Fruit fly (Drosophila melanogaster) whole organism, embryonic: ENCODE results near the gene Polr3G.

Experiments
- Ada2b ChIP-seq: fragments of 200-800 bp; sonication (Bioruptor generic); IDR thresholded peaks from 2 replicates; pipeline ENCODE4 v1.3.6; 2022; ENCODE audit warnings: missing biosample characterization, missing genetic modification characterization
- Atf3 ChIP-seq: fragments of 200-800 bp; sonication (Bioruptor generic); optimal IDR thresholded peaks from 3 replicates; lab custom pipeline; 2016; ENCODE audit warnings: missing biosample characterization, missing genetic modification characterization
- BtbVII ChIP-seq: fragments of 200-800 bp; sonication (Bioruptor generic); optimal IDR thresholded peaks from 3 replicates; lab custom pipeline; 2017; ENCODE audit warnings: missing biosample characterization, mild to moderate bottlenecking, missing genetic modification characterization
- CG10267 ChIP-seq: fragments of 200-800 bp; sonication (Bioruptor generic); optimal IDR thresholded peaks from 2 replicates; lab custom pipeline; 2018; ENCODE audit warnings: missing biosample characterization, mild to moderate bottlenecking, missing genetic modification characterization, moderate library complexity
- CG11696 ChIP-seq: fragments of 200-800 bp; sonication (Bioruptor generic); IDR thresholded peaks from 2 replicates; pipeline ENCODE4 v1.3.6; 2022; ENCODE audit warnings: missing biosample characterization, missing genetic modification characterization
- CG11723 ChIP-seq: fragments of 200-800 bp; sonication (Bioruptor generic); optimal IDR thresholded peaks from 2 replicates; lab custom pipeline; 2017; ENCODE audit warnings: missing biosample characterization, mild to moderate bottlenecking, missing genetic modification characterization
- CG12769 ChIP-seq: fragments of 200-800 bp; sonication (Bioruptor generic); optimal IDR thresholded peaks from 2 replicates; lab custom pipeline; 2019; ENCODE audit warnings: missing biosample characterization, mild to moderate bottlenecking, missing genetic modification characterization, moderate library complexity
- CG13287 ChIP-seq: fragments of 200-800 bp; sonication (Bioruptor generic); IDR thresholded peaks from 2 replicates; pipeline ENCODE4 v1.3.6; 2022; ENCODE audit warnings: missing biosample characterization, missing genetic modification characterization; ENCODE audit not compliant: partially characterized antibody
- CG16863 ChIP-seq: fragments of 200-800 bp; sonication (Bioruptor generic); optimal IDR thresholded peaks from 3 replicates; lab custom pipeline; 2016; ENCODE audit warnings: missing biosample characterization, missing genetic modification characterization
- CG17829 ChIP-seq: fragments of 200-800 bp; optimal IDR thresholded peaks from 2 replicates; lab custom pipeline; 2019; ENCODE audit warnings: missing biosample characterization, mild to moderate bottlenecking, missing genetic modification characterization, moderate library complexity
- CG1792 ChIP-seq: fragments of 200-800 bp; sonication (Bioruptor generic); optimal IDR thresholded peaks from 2 replicates; lab custom pipeline; 2016; ENCODE audit warnings: missing biosample characterization, missing genetic modification characterization
- CG2120 ChIP-seq: fragments of 200-800 bp; sonication (Bioruptor generic); optimal IDR thresholded peaks from 3 replicates; lab custom pipeline; 2016; ENCODE audit warnings: missing biosample characterization, missing genetic modification characterization
- CG2199 ChIP-seq: fragments of 200-800 bp; sonication (Bioruptor generic); IDR thresholded peaks from 3 replicates; pipeline ENCODE4 v1.3.6; 2022; ENCODE audit warnings: missing biosample characterization, missing genetic modification characterization
- CG2202 ChIP-seq: fragments of 200-800 bp; sonication (Bioruptor generic); optimal IDR thresholded peaks from 2 replicates; lab custom pipeline; 2018; ENCODE audit warnings: missing biosample characterization, mild to moderate bottlenecking, missing genetic modification characterization
- CG32772 ChIP-seq: fragments of 200-800 bp; sonication (Bioruptor generic); IDR thresholded peaks from 2 replicates; pipeline ENCODE4 v1.3.6; 2022; ENCODE audit warnings: missing biosample characterization, missing genetic modification characterization
- CG43689 ChIP-seq: fragments of 200-800 bp; sonication (Bioruptor generic); IDR thresholded peaks from 2 replicates; pipeline ENCODE4 v1.3.6; 2022; ENCODE audit warnings: missing biosample characterization, missing genetic modification characterization
- CG5953 ChIP-seq: fragments of 200-800 bp; sonication (Bioruptor generic); IDR thresholded peaks from 2 replicates; pipeline ENCODE4 v1.3.6; 2022; ENCODE audit warnings: missing biosample characterization, missing genetic modification characterization
- CG6175 ChIP-seq: fragments of 200-800 bp; sonication (Bioruptor generic); IDR thresholded peaks from 3 replicates; pipeline ENCODE4 v1.3.6; 2022; ENCODE audit warnings: missing biosample characterization, missing genetic modification characterization
- CG7357 ChIP-seq: fragments of 200-800 bp; sonication (Bioruptor generic); IDR thresholded peaks from 3 replicates; pipeline ENCODE4 v1.3.6; 2022; ENCODE audit warnings: missing biosample characterization, missing genetic modification characterization
- CrebB ChIP-seq: fragments of 200-800 bp; sonication (Bioruptor generic); optimal IDR thresholded peaks from 3 replicates; lab custom pipeline; 2018; ENCODE audit warnings: missing biosample characterization, mild to moderate bottlenecking, missing genetic modification characterization
- Dp ChIP-seq: fragments of 200-800 bp; sonication (Bioruptor generic); optimal IDR thresholded peaks from 2 replicates; lab custom pipeline; 2018; ENCODE audit warnings: missing biosample characterization, mild to moderate bottlenecking, missing genetic modification characterization, moderate library complexity
- ERR ChIP-seq: fragments of 200-800 bp; sonication (Bioruptor generic); optimal IDR thresholded peaks from 2 replicates; lab custom pipeline; 2016; ENCODE audit warnings: missing biosample characterization, missing genetic modification characterization
- Fer2 ChIP-seq: fragments of 200-800 bp; sonication (Bioruptor generic); optimal IDR thresholded peaks from 2 replicates; lab custom pipeline; 2018; ENCODE audit warnings: missing biosample characterization, mild to moderate bottlenecking, missing genetic modification characterization, moderate library complexity
- H15 ChIP-seq: fragments of 200-800 bp; sonication (Bioruptor generic); IDR thresholded peaks from 3 replicates; pipeline ENCODE4 v1.3.6; 2022; ENCODE audit warnings: missing biosample characterization, missing genetic modification characterization
- HLH3B ChIP-seq: fragments of 200-800 bp; sonication (Bioruptor generic); IDR thresholded peaks from 2 replicates; pipeline ENCODE4 v1.3.6; 2022; ENCODE audit warnings: missing biosample characterization, missing genetic modification characterization
- Oli ChIP-seq: fragments of 200-800 bp; sonication (Bioruptor generic); optimal IDR thresholded peaks from 2 replicates; lab custom pipeline; 2018; ENCODE audit warnings: missing biosample characterization, mild to moderate bottlenecking, missing genetic modification characterization, moderate library complexity
- ac ChIP-seq: fragments of 200-800 bp; sonication (Bioruptor generic); optimal IDR thresholded peaks from 3 replicates; lab custom pipeline; 2017; ENCODE audit warnings: missing biosample characterization, mild to moderate bottlenecking, missing genetic modification characterization
- bcd ChIP-seq: fragments of 200-800 bp; sonication (Bioruptor generic); optimal IDR thresholded peaks from 2 replicates; lab custom pipeline; 2017; ENCODE audit warnings: missing biosample characterization, mild to moderate bottlenecking, missing genetic modification characterization
- chinmo ChIP-seq: fragments of 200-800 bp; sonication (Bioruptor generic); IDR thresholded peaks from 4 replicates; pipeline ENCODE4 v1.3.6; 2022; ENCODE audit warnings: missing biosample characterization, missing genetic modification characterization; ENCODE audit not compliant: partially characterized antibody
- chm ChIP-seq: fragments of 200-800 bp; sonication (Bioruptor generic); IDR thresholded peaks from 2 replicates; pipeline ENCODE4 v1.3.6; 2022; ENCODE audit warnings: missing biosample characterization, missing genetic modification characterization
- dm ChIP-seq: fragments of 200-800 bp; sonication (Bioruptor generic); optimal IDR thresholded peaks from 3 replicates; lab custom pipeline; 2016; ENCODE audit warnings: missing biosample characterization, missing genetic modification characterization
- eve ChIP-seq, 2 experiments: fragments of >200 bp; optimal IDR thresholded peaks; 2 replicates each; lab custom pipeline; 2017; ENCODE audit warnings: missing biosample characterization in 2 of 2, missing genetic modification characterization in 2 of 2
- exex ChIP-seq: fragments of 200-800 bp; sonication (Bioruptor generic); optimal IDR thresholded peaks from 4 replicates; lab custom pipeline; 2018; ENCODE audit warnings: missing biosample characterization, mild to moderate bottlenecking, missing genetic modification characterization, moderate library complexity
- gem ChIP-seq: fragments of 200-800 bp; sonication (Bioruptor generic); optimal IDR thresholded peaks from 2 replicates; lab custom pipeline; 2019; ENCODE audit warnings: missing biosample characterization, mild to moderate bottlenecking, missing genetic modification characterization, moderate library complexity
- gfzf ChIP-seq: fragments of 200-800 bp; sonication (Bioruptor generic); optimal IDR thresholded peaks from 2 replicates; lab custom pipeline; 2016; ENCODE audit warnings: missing biosample characterization, mild to moderate bottlenecking, missing genetic modification characterization, moderate library complexity
- hbn ChIP-seq: fragments of 200-800 bp; sonication (Bioruptor generic); IDR thresholded peaks from 2 replicates; pipeline ENCODE4 v1.3.6; 2022; ENCODE audit warnings: missing biosample characterization, missing genetic modification characterization; ENCODE audit not compliant: partially characterized antibody
- jing ChIP-seq: fragments of 200-800 bp; sonication (Bioruptor generic); optimal IDR thresholded peaks from 2 replicates; lab custom pipeline; 2018; ENCODE audit warnings: missing biosample characterization, mild to moderate bottlenecking, missing genetic modification characterization
- lilli ChIP-seq: fragments of 200-800 bp; sonication (Bioruptor generic); optimal IDR thresholded peaks from 3 replicates; lab custom pipeline; 2016; ENCODE audit warnings: missing biosample characterization, missing genetic modification characterization
- lola ChIP-seq, 3 experiments: fragments of >200 bp in 2 of 3; fragments of 200-800 bp in 1 of 3; sonication (Bioruptor generic) in 1 of 3; optimal IDR thresholded peaks; 2 replicates each; lab custom pipeline; 2017 to 2019; ENCODE audit warnings: missing biosample characterization in 3 of 3, missing genetic modification characterization in 3 of 3, mild to moderate bottlenecking in 1 of 3, moderate library complexity in 1 of 3
- maf-S ChIP-seq: fragments of 200-800 bp; sonication (Bioruptor generic); optimal IDR thresholded peaks from 2 replicates; lab custom pipeline; 2016; ENCODE audit warnings: missing biosample characterization, missing genetic modification characterization
- nmo ChIP-seq: fragments of 200-800 bp; sonication (Bioruptor generic); optimal IDR thresholded peaks from 2 replicates; lab custom pipeline; 2018; ENCODE audit warnings: missing biosample characterization, mild to moderate bottlenecking, missing genetic modification characterization, moderate library complexity
- oc ChIP-seq: fragments of 200-800 bp; sonication (Bioruptor generic); optimal IDR thresholded peaks from 2 replicates; lab custom pipeline; 2018; ENCODE audit warnings: missing biosample characterization, mild to moderate bottlenecking, missing genetic modification characterization, moderate library complexity
- onecut ChIP-seq: fragments of 200-800 bp; sonication (Bioruptor generic); IDR thresholded peaks from 2 replicates; pipeline ENCODE4 v1.3.6; 2022; ENCODE audit warnings: missing biosample characterization, missing genetic modification characterization
- ranshi ChIP-seq: fragments of 200-800 bp; sonication (Bioruptor generic); IDR thresholded peaks from 2 replicates; pipeline ENCODE4 v1.3.6; 2022; ENCODE audit warnings: missing biosample characterization, missing genetic modification characterization
- rib ChIP-seq: fragments of 200-800 bp; sonication (Bioruptor generic); IDR thresholded peaks from 2 replicates; pipeline ENCODE4 v1.3.6; 2022; ENCODE audit warnings: missing biosample characterization, missing genetic modification characterization
- sna ChIP-seq: fragments of 200-800 bp; sonication (Bioruptor generic); IDR thresholded peaks from 2 replicates; pipeline ENCODE4 v1.3.6; 2022; ENCODE audit warnings: missing biosample characterization, missing genetic modification characterization; ENCODE audit not compliant: partially characterized antibody
- tll ChIP-seq, 2 experiments: fragments of 200-800 bp in 1 of 2; fragments of >200 bp in 1 of 2; sonication (Bioruptor generic) in 1 of 2; optimal IDR thresholded peaks; 2 replicates each; lab custom pipeline; 2017 to 2019; ENCODE audit warnings: missing biosample characterization in 2 of 2, missing genetic modification characterization in 2 of 2, mild to moderate bottlenecking in 1 of 2, moderate library complexity in 1 of 2
- vfl ChIP-seq: fragments of 200-800 bp; sonication (Bioruptor generic); optimal IDR thresholded peaks from 2 replicates; lab custom pipeline; 2016; ENCODE audit warnings: missing biosample characterization, missing genetic modification characterization
- wor ChIP-seq: fragments of 200-800 bp; sonication (Bioruptor generic); IDR thresholded peaks from 2 replicates; pipeline ENCODE4 v1.3.6; 2022; ENCODE audit warnings: missing biosample characterization, missing genetic modification characterization
- yki ChIP-seq: fragments of >200 bp; optimal IDR thresholded peaks from 3 replicates; lab custom pipeline; 2018
- zen ChIP-seq: fragments of 200-800 bp; sonication (Bioruptor generic); optimal IDR thresholded peaks from 3 replicates; lab custom pipeline; 2018; ENCODE audit warnings: missing biosample characterization, mild to moderate bottlenecking, missing genetic modification characterization, moderate library complexity

The Polr3G gene

DNA sequence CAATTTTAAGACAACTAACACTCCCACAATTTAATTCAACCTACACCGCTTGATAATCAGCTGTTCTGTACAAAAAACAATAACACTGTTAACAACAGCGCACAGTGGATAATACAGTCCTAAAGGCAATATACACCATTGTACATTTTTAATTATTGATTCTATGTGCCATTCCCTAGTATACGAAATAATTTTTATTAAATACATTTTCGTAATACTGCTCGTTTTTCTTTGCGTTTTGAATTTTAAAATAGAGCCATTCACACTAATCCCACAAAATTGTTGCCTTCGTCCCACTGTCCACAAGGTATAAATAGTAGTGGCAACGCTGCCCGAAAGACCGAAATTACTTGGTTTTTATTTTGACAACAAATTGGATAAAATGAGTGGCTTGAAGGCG, 6.6 kb upstream of the Polr3G start, which contains the start of the genes Coq4 and CG32176 (continued):
- TF ChIP-seq CG2202 (tag; lab: Kevin White, UChicago) (peak; percentile 95), CrebB (tag; lab: Kevin White, UChicago) (peak; percentile 97), nmo (peak; percentile 98), HLH3B (GFP tag; lab: Robert Waterston, UW) (peak; percentile 97), CG7357 (GFP tag; lab: Robert Waterston, UW) (peak; percentile 94), onecut (GFP tag; lab: Robert Waterston, UW) (peak; percentile 93), CG17829 (peak; percentile 98), oc (peak; percentile 98), CG12769 (tag; lab: Kevin White, UChicago) (peak; percentile 99), Fer2 (peak; percentile 97), Atf3 (GFP tag; lab: Kevin White, UChicago) (peak; percentile 98), CG13287 (peak; percentile 79), yki (no peak), maf-S (GFP tag; lab: Kevin White, UChicago) (peak; percentile 98), rib (GFP tag; lab: Robert Waterston, UW) (peak; percentile 98), tll (GFP tag; optimal IDR thresholded peaks at IDR 0.05; lab: Kevin White, UChicago) (peak in 1 of 2 experiments; percentile 32), CG16863 (GFP tag; lab: Kevin White, UChicago) (peak; percentile 98), lola (GFP tag; optimal IDR thresholded peaks at IDR 0.05; lab: Kevin White, UChicago) (peak in 1 of 3 experiments; percentile 96), CG11723 (GFP tag; lab: Kevin White, UChicago) (peak; percentile 93), hbn (0 out of 2 replicates have a peak, but pooled peaks have one; percentile 39), Ada2b (GFP tag; lab: Robert Waterston, UW) (peak; percentile 98), wor (GFP tag; lab: Robert Waterston, UW) (peak; percentile 93), zen (tag; lab: Kevin White, UChicago) (peak; percentile 97), gfzf (no peak), CG2199 (GFP tag; lab: Robert Waterston, UW) (peak; percentile 93), bcd (GFP tag; lab: Kevin White, UChicago) (peak; percentile 98), CG10267 (tag; lab: Kevin White, UChicago) (peak; percentile 91), ac (GFP tag; lab: Kevin White, UChicago) (peak; percentile 88), lilli (GFP tag; lab: Kevin White, UChicago) (peak; percentile 100), CG43689 (GFP tag; lab: Robert Waterston, UW) (peak; percentile 94), CG5953 (GFP tag; lab: Robert Waterston, UW) (peak; percentile 96), Oli (peak; percentile 97), chm (GFP tag; lab: Robert Waterston, UW) (peak; percentile 98), ERR (GFP tag; lab: Kevin White, UChicago) (peak; percentile 95), sna (GFP tag; lab: Robert Waterston, UW) (peak; percentile 70), eve (GFP tag; optimal IDR thresholded peaks at IDR 0.05; lab: Kevin White, UChicago) (peak; percentile 30 to 97), CG32772 (GFP tag; lab: Robert Waterston, UW) (peak; percentile 98), dm (GFP tag; lab: Kevin White, UChicago) (peak; percentile 96), BtbVII (GFP tag; lab: Kevin White, UChicago) (peak; percentile 94), H15 (peak; percentile 98), vfl (GFP tag; lab: Kevin White, UChicago) (peak; percentile 99), CG2120 (GFP tag; lab: Kevin White, UChicago) (peak; percentile 99), gem (tag; lab: Kevin White, UChicago) (peak; percentile 99), CG11696 (peak; percentile 87), exex (tag; lab: Kevin White, UChicago) (peak; percentile 83), jing (GFP tag; lab: Kevin White, UChicago) (peak; percentile 97), ranshi (peak; percentile 98), CG1792 (GFP tag; lab: Kevin White, UChicago) (peak; percentile 96), Dp (GFP tag; lab: Kevin White, UChicago) (peak; percentile 34), CG6175 (peak; percentile 96), chinmo (GFP tag; lab: Robert Waterston, UW) (no peak)
